Worm (Caenorhabditis elegans): ENCODE data around the gene C18A3.3.

DNA sequence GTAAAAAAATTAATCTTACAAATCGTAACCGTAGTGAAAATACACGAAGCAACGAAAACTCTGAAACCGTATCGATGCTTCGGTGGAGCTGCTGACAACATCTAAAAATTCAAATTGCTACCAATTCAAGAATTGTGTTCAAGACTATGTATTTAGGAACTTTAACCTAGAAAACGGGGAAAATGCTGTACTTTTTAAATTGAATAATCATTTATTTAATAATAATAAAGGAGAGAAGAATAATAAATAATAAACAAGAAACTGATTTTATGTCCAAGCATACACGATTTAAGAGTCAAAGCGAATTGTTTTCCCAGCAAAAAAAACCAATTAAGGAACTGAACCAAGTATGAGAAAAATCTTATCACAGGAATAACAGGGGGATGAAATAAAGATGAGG is 46.5 kb upstream of the C18A3.3 start, which contains the start of gene C25H3.17:
- TF ChIP-seq tbx-2 (tag; optimal IDR thresholded peaks at IDR 0.05) (no peak), rnt-1 (tag; optimal IDR thresholded peaks at IDR 0.05) (no peak), lin-15B (tag; optimal IDR thresholded peaks at IDR 0.05) (no peak), jun-1 (tag; optimal IDR thresholded peaks at IDR 0.05) (no peak), nhr-28 (tag; optimal IDR thresholded peaks at IDR 0.05) (no peak), aha-1 (tag; optimal IDR thresholded peaks at IDR 0.05) (no peak), lsy-2 (tag; optimal IDR thresholded peaks at IDR 0.05) (no peak), lin-39 (tag; optimal IDR thresholded peaks at IDR 0.05) (no peak)
